Worm (Caenorhabditis elegans) whole organism, midembryonic: ENCODE results near the gene R11.4.
"Not testable (repeated sequence)": the region's sequence is repeated elsewhere in the genome, so short reads cannot be mapped to it uniquely, and the experiment has no call there.

Experiments used
- T22C8.4 ChIP-seq: fragments of 200-800 bp; sonication (Bioruptor generic); IDR thresholded peaks from 2 replicates; pipeline ENCODE4 v1.3.6; 2022; ENCODE audit warnings: missing genetic modification characterization, missing compliant biosample characterization
- cog-1 ChIP-seq: sonication (generic microtip); optimal IDR thresholded peaks from 2 replicates; lab custom pipeline; 2016; ENCODE audit warnings: missing genetic modification characterization, missing compliant biosample characterization
- flt-1 ChIP-seq: fragments of 200-800 bp; sonication (Bioruptor generic); IDR thresholded peaks from 2 replicates; pipeline ENCODE4 v1.3.6; 2022; ENCODE audit warnings: missing genetic modification characterization, missing compliant biosample characterization
- klf-2 ChIP-seq: fragments of 200-800 bp; sonication (Bioruptor generic); conservative IDR thresholded peaks from 2 replicates; pipeline ENCODE4 v1.3.6; 2022; ENCODE audit warnings: missing genetic modification reagents, missing genetic modification characterization, missing compliant biosample characterization
- med-1 ChIP-seq: sonication (generic microtip); optimal IDR thresholded peaks from 2 replicates; lab custom pipeline; 2017; ENCODE audit warnings: missing genetic modification characterization, mild to moderate bottlenecking, missing compliant biosample characterization, antibody characterized with exemption, missing genetic modification reagents; ENCODE audit not compliant: insufficient read depth
- ref-1 ChIP-seq: fragments of 200-800 bp; sonication (Bioruptor generic); conservative IDR thresholded peaks from 2 replicates; pipeline ENCODE4 v1.3.6; 2022; ENCODE audit warnings: missing genetic modification reagents, missing genetic modification characterization, missing compliant biosample characterization
- tab-1 ChIP-seq: fragments of 200-800 bp; sonication (Bioruptor generic); IDR thresholded peaks from 2 replicates; pipeline ENCODE4 v1.3.6; 2022; ENCODE audit warnings: missing genetic modification characterization, missing compliant biosample characterization
- ztf-23 ChIP-seq: fragments of 200-800 bp; sonication (Bioruptor generic); IDR thresholded peaks from 2 replicates; pipeline ENCODE4 v1.3.6; 2022; ENCODE audit warnings: missing genetic modification reagents, missing genetic modification characterization, missing compliant biosample characterization
- ztf-29 ChIP-seq: fragments of 200-800 bp; sonication (Bioruptor generic); IDR thresholded peaks from 2 replicates; pipeline ENCODE4 v1.3.6; 2022; ENCODE audit warnings: missing genetic modification reagents, missing genetic modification characterization, missing compliant biosample characterization

Gene R11.4

DNA sequence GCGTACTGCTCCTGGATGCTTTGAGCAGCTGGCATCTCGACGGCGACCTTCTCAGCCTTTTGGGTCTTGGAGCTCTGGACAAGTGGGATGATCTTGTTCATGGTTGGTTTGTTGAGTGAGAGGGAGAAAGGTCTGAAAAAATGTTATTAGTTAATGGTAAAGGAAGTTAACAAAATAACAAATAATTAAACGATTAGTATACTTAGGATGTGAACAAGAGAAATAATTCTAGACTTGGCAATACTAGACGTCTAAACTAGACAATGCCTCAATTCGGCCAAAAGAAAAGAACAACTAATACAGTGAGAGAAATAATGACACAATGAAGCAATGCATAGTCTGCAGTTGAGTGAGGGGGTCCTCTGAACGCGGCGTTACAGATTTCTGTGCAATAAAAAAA is at the start of gene R11.4:
TSS of gene R11.4 (minus strand) at position 101 of the 400 bp plus-strand sequence.
- TF ChIP-seq ztf-29 = no peak
- TF ChIP-seq cog-1 (tag; lab: Kevin White, UChicago) = no peak
- TF ChIP-seq T22C8.4 = no peak
- no peak for TF ChIP-seq klf-2 (GFP tag; lab: Robert Waterston, UW)
- no peak for TF ChIP-seq med-1 (GFP tag; lab: Kevin White, UChicago)
- no peak for TF ChIP-seq flt-1
- no peak for TF ChIP-seq ref-1
- TF ChIP-seq tab-1 (GFP tag; lab: Robert Waterston, UW) = no peak
- no peak for TF ChIP-seq ztf-23 (GFP tag; lab: Robert Waterston, UW)

DNA sequence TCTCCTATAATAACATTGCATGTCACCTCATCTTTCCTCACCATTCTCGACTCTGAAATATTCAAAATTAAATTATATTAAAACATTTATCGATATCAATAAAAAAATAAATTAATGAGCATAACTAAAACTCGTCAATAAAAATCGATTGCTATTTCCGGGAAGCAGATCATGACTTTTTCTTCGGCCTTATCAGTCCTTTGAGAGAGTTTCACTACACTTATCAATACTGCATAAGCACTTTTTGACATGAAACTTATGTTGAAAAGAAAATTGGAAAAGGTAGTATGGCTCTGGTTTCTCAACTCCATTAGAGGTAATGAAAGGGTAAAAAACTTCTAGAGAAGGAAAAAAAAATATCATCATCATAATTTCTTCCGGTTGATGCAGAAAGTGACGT is 49.7 kb upstream of the R11.4 start:
- TF ChIP-seq tab-1 (GFP tag; lab: Robert Waterston, UW) (no peak), flt-1 (no peak), klf-2 (GFP tag; lab: Robert Waterston, UW) (no peak), ref-1 (no peak), ztf-23 (GFP tag; lab: Robert Waterston, UW) (no peak), cog-1 (tag; lab: Kevin White, UChicago) (no peak), med-1 (GFP tag; lab: Kevin White, UChicago) (no peak), ztf-29 (no peak), T22C8.4 (no peak)

DNA sequence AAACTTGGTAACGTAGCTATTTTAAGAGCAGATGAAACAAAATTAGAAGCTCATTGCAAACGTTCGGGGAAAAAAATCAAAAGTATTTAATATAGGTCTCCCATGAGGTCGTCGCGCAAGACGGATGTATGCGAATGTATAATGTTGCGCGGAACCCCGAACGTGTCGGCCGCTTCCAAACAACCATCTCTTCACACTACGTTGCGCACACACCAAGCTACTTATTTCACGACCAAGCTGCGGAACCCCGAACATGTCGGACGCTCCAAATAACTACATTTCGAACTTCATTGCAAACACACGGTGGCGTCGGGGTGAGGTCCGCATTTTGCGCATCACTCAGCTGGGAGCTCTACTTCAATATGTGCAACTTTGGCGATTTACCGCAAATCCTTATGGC is 48.1 kb upstream of the R11.4 start:
- TF ChIP-seq med-1 (GFP tag; lab: Kevin White, UChicago) (no peak), klf-2 (GFP tag; lab: Robert Waterston, UW) (no peak), ztf-23 (GFP tag; lab: Robert Waterston, UW) (no peak), cog-1 (tag; lab: Kevin White, UChicago) (no peak), flt-1 (no peak), T22C8.4 (no peak), ztf-29 (no peak), ref-1 (no peak), tab-1 (GFP tag; lab: Robert Waterston, UW) (no peak)

ce11 chrX:16250679-16251078 is 40.3 kb upstream of the R11.4 start, which contains the start of gene W10G6.6:
W10G6.6 (minus strand) TSS chrX:16250779.
- TF ChIP-seq flt-1 (no peak), med-1 (GFP tag; lab: Kevin White, UChicago) (no peak), ztf-23 (GFP tag; lab: Robert Waterston, UW) (no peak)

ce11 chrX:16244764-16245244 is 34.4 kb upstream of the R11.4 start, which contains the start of gene W10G6.1:
W10G6.1 (plus strand) TSS chrX:16245194.
- no peak for TF ChIP-seq ztf-23 (GFP tag; lab: Robert Waterston, UW)
- no peak for TF ChIP-seq klf-2 (GFP tag; lab: Robert Waterston, UW)
- no peak for TF ChIP-seq med-1 (GFP tag; lab: Kevin White, UChicago)
- no peak for TF ChIP-seq ztf-29
- TF ChIP-seq tab-1 (GFP tag; lab: Robert Waterston, UW) = no peak
- no peak for TF ChIP-seq ref-1
- no peak for TF ChIP-seq flt-1
- no peak for TF ChIP-seq cog-1 (tag; lab: Kevin White, UChicago)
- TF ChIP-seq T22C8.4 = no peak

ce11 chrX:16243129-16243528 is 32.7 kb upstream of the R11.4 start:
- TF ChIP-seq ref-1 (no peak), tab-1 (GFP tag; lab: Robert Waterston, UW) (0 out of 2 replicates have a peak, but pooled peaks have one; percentile 25)

ce11 chrX:16240626-16241025 is 30.2 kb upstream of the R11.4 start:
- TF ChIP-seq T22C8.4 (no peak), ztf-29 (no peak), med-1 (GFP tag; lab: Kevin White, UChicago) (no peak), klf-2 (GFP tag; lab: Robert Waterston, UW) (no peak), tab-1 (GFP tag; lab: Robert Waterston, UW) (no peak), ref-1 (no peak), ztf-23 (GFP tag; lab: Robert Waterston, UW) (no peak), flt-1 (no peak), cog-1 (tag; lab: Kevin White, UChicago) (no peak)

- TF ChIP-seq cog-1 (tag; lab: Kevin White, UChicago) (no peak), ztf-29 (no peak), tab-1 (GFP tag; lab: Robert Waterston, UW) (no peak), flt-1 (no peak)
Observed at ce11 chrX:16228622-16229021, 18.2 kb upstream of the R11.4 start, which contains the start of gene F23A7.5. F23A7.5 (plus strand) TSS chrX:16228922.

DNA sequence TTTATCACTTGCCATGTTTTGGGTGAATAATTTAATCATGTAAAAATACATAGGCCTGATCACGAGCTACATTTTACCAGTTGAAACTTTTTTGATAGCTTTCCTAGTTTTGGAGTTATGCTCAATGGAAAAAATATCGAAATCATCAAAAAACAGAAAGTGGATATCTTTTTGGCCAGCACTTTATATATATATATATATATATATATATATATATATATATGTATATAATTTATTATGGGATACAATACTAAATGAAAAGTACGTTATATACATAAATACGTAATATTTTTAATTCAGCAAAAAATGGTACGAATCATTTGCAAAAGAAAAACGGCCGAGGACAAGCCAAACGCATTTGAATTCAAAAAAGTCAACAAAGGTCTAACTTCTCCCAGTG is 9.3 kb upstream of the R11.4 start, which contains the start of gene F23A7.3:
TSS of gene F23A7.3 (plus strand) at position 301 of the 400 bp plus-strand sequence.
- not testable (repeated sequence) for TF ChIP-seq tab-1 (GFP tag; lab: Robert Waterston, UW); ref-1; T22C8.4

DNA sequence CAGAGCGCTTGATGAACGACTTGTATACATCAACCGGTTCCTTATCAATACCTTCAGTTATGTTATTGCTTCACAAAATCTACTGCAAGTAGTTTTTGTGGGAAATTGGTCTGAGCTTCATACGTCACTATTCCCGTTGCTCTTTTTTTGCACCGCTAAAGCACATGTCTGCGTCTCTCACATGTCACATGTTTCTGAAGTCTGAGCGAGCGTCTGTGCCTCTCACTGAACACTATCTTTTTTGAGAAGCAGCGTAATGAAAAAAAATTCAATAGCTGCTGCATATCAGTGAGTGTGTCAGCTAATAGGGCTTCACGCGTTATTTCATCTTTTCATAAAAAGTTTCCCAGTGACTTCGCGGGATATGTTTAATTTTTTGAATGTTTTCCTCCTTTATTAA is 7.9 kb upstream of the R11.4 start:
- TF ChIP-seq cog-1 (tag; lab: Kevin White, UChicago) (no peak), ztf-23 (GFP tag; lab: Robert Waterston, UW) (no peak)

DNA sequence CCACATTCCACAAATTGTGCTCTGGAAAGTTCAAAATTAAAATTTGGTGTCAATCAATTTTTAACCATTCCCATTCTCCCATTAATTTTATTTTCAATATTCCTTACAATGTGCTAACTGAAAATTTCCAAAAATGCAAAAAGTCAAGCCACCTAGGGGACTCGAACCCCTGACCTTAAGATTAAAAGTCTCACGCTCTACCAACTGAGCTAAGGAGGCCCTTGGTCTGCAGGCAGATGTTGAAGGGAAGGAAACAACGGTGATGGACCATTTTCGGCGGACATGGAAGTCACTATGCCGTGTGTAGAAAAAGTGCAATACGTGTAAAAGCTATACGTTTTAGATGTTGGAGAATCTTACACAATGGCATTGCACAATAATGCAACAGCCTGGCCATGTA is 7.3 kb upstream of the R11.4 start:
- TF ChIP-seq T22C8.4 = no peak
- peak; percentile 64; the same call in 1 of the 2 replicates for TF ChIP-seq flt-1
